Worm (Caenorhabditis elegans): ENCODE measurements around the gene F31F6.3.

ce11 chrX:14918538-14918937 is 45.9 kb upstream of the F31F6.3 start, which contains the start of gene npr-40:
- TF ChIP-seq mep-1 (tag; optimal IDR thresholded peaks at IDR 0.05) (no peak), blmp-1 (tag; optimal IDR thresholded peaks at IDR 0.05) (no peak), snpc-4 (tag; optimal IDR thresholded peaks at IDR 0.05) (no peak), unc-62 (GFP tag; optimal IDR thresholded peaks at IDR 0.05) (no peak), lin-13 (tag; optimal IDR thresholded peaks at IDR 0.05) (no peak), ztf-11 (tag; optimal IDR thresholded peaks at IDR 0.05) (no peak), unc-120 (tag; optimal IDR thresholded peaks at IDR 0.05; ENCODE audit: poor library complexity, severe bottlenecking) (no peak), lsy-2 (tag; optimal IDR thresholded peaks at IDR 0.05) (no peak), M03D4.4 (tag; optimal IDR thresholded peaks at IDR 0.05) (no peak)

All from whole organism, mixed stage, embryonic.